Worm (Caenorhabditis elegans): ENCODE measurements around the gene pdf-1.

The pdf-1 gene

ce11 chrIII:6945319-6945718, 33.0 kb upstream of the pdf-1 start:
- TF ChIP-seq hlh-30 (tag; optimal IDR thresholded peaks at IDR 0.05; ENCODE audit: insufficient read depth), result no peak
- TF ChIP-seq ama-1 (optimal IDR thresholded peaks at IDR 0.05), result no peak
- TF ChIP-seq ceh-34 (tag; optimal IDR thresholded peaks at IDR 0.05), result no peak
- TF ChIP-seq ztf-16 (tag; optimal IDR thresholded peaks at IDR 0.05), result no peak
- no peak for TF ChIP-seq ceh-24 (tag; optimal IDR thresholded peaks at IDR 0.05)
- TF ChIP-seq ref-2 (tag; optimal IDR thresholded peaks at IDR 0.05), result no peak
- no peak for TF ChIP-seq ceh-31 (tag; optimal IDR thresholded peaks at IDR 0.05)
- no peak for TF ChIP-seq K02D7.2 (tag; optimal IDR thresholded peaks at IDR 0.05)
- no peak for TF ChIP-seq T23F11.4 (GFP tag; optimal IDR thresholded peaks at IDR 0.05)
- no peak for TF ChIP-seq pros-1 (tag; optimal IDR thresholded peaks at IDR 0.05)
- TF ChIP-seq nhr-11 (tag; optimal IDR thresholded peaks at IDR 0.05), result no peak
- TF ChIP-seq hlh-8 (tag; optimal IDR thresholded peaks at IDR 0.05), result no peak
- no peak for TF ChIP-seq nhr-232 (tag; optimal IDR thresholded peaks at IDR 0.05)
- TF ChIP-seq ceh-14 (tag; optimal IDR thresholded peaks at IDR 0.05), result no peak
- TF ChIP-seq npax-4 (tag; optimal IDR thresholded peaks at IDR 0.05), result no peak
- TF ChIP-seq lin-11 (tag; optimal IDR thresholded peaks at IDR 0.05), result no peak
- no peak for TF ChIP-seq gmeb-2 (tag; optimal IDR thresholded peaks at IDR 0.05)
- no peak for TF ChIP-seq ceh-18 (tag; optimal IDR thresholded peaks at IDR 0.05)
- TF ChIP-seq ttx-3 (tag; optimal IDR thresholded peaks at IDR 0.05), result no peak
- no peak for TF ChIP-seq unc-55 (GFP tag; optimal IDR thresholded peaks at IDR 0.05)

- TF ChIP-seq hlh-30 (tag; optimal IDR thresholded peaks at IDR 0.05; ENCODE audit: insufficient read depth) (no peak), hlh-13 (GFP tag; optimal IDR thresholded peaks at IDR 0.05) (no peak)
Observed at ce11 chrIII:6939523-6939922, 27.2 kb upstream of the pdf-1 start, which contains the start of gene F57B9.3. F57B9.3 (plus strand) TSS chrIII:6939823.

- no peak for TF ChIP-seq ceh-19 (GFP tag; optimal IDR thresholded peaks at IDR 0.05)
- TF ChIP-seq ttx-3 (tag; optimal IDR thresholded peaks at IDR 0.05), result no peak
- no peak for TF ChIP-seq F13H6.1 (tag; optimal IDR thresholded peaks at IDR 0.05)
- TF ChIP-seq madf-2 (tag; optimal IDR thresholded peaks at IDR 0.05), result no peak
- TF ChIP-seq unc-42 (tag; optimal IDR thresholded peaks at IDR 0.05), result no peak
- no peak for TF ChIP-seq hlh-6 (tag; optimal IDR thresholded peaks at IDR 0.05)
- TF ChIP-seq gmeb-2 (tag; optimal IDR thresholded peaks at IDR 0.05), result no peak
- TF ChIP-seq pat-9 (tag; optimal IDR thresholded peaks at IDR 0.05), result no peak
- TF ChIP-seq odd-2 (tag; optimal IDR thresholded peaks at IDR 0.05), result no peak
- no peak for TF ChIP-seq pax-1 (tag; optimal IDR thresholded peaks at IDR 0.05)
- no peak for TF ChIP-seq ceh-30 (tag; optimal IDR thresholded peaks at IDR 0.05)
- TF ChIP-seq fkh-10 (GFP tag; optimal IDR thresholded peaks at IDR 0.05), result no peak
Observed at ce11 chrIII:6935269-6936017, 23.2 kb upstream of the pdf-1 start, which contains the start of the genes F57B9.8 and coq-2. F57B9.8 (minus strand) TSS chrIII:6935319. coq-2 (plus strand) TSS chrIII:6935967.

- TF ChIP-seq hlh-15 (tag; optimal IDR thresholded peaks at IDR 0.05) (no peak), lin-11 (tag; optimal IDR thresholded peaks at IDR 0.05) (no peak), syd-9 (tag; optimal IDR thresholded peaks at IDR 0.05) (no peak), sox-2 (GFP tag; IDR thresholded peaks at IDR 0.05) (no peak), sdc-2 (tag; optimal IDR thresholded peaks at IDR 0.05) (no peak), hlh-30 (tag; optimal IDR thresholded peaks at IDR 0.05; ENCODE audit: insufficient read depth) (no peak), ceh-34 (tag; optimal IDR thresholded peaks at IDR 0.05) (no peak), pag-3 (tag; optimal IDR thresholded peaks at IDR 0.05; ENCODE audit: borderline replicate concordance) (no peak), elt-2 (tag; optimal IDR thresholded peaks at IDR 0.05) (no peak), pha-4 (tag; optimal IDR thresholded peaks at IDR 0.05) (no peak), pha-2 (tag; optimal IDR thresholded peaks at IDR 0.05) (no peak), ttx-3 (tag; optimal IDR thresholded peaks at IDR 0.05) (no peak), zip-5 (tag; optimal IDR thresholded peaks at IDR 0.05) (no peak), ceh-45 (GFP tag; IDR thresholded peaks at IDR 0.05) (no peak), lim-6 (tag; optimal IDR thresholded peaks at IDR 0.05) (no peak), ceh-2 (tag; optimal IDR thresholded peaks at IDR 0.05) (no peak), tbx-2 (tag; optimal IDR thresholded peaks at IDR 0.05) (no peak), rnt-1 (tag; optimal IDR thresholded peaks at IDR 0.05) (no peak), K09A11.1 (tag; optimal IDR thresholded peaks at IDR 0.05; ENCODE audit: insufficient read depth) (no peak)
Observed at ce11 chrIII:6931896-6932295, 19.6 kb upstream of the pdf-1 start, which contains the start of gene byn-1. byn-1 (plus strand) TSS chrIII:6932001.
